Fruit fly (Drosophila melanogaster) S2 (cell line): ENCODE data around the gene png.

Experiments used
- CG8478 ChIP-seq: fragments of >200 bp; optimal IDR thresholded peaks from 2 replicates; lab custom pipeline; 2018
- CTCF ChIP-seq, 2 experiments: fragments of >200 bp; optimal IDR thresholded peaks; 2 replicates each; lab custom pipeline; 2018

The png gene

dm6 chrX:1321664-1322063, 35.7 kb downstream of the png start:
- TF ChIP-seq CTCF (optimal IDR thresholded peaks at IDR 0.05; lab: Kevin White, UChicago) (no peak), CG8478 (no peak)

dm6 chrX:1321043-1321442, 36.4 kb downstream of the png start:
- TF ChIP-seq CTCF (optimal IDR thresholded peaks at IDR 0.05; lab: Kevin White, UChicago) (no peak), CG8478 (no peak)

- TF ChIP-seq CG8478 (no peak), CTCF (optimal IDR thresholded peaks at IDR 0.05; lab: Kevin White, UChicago) (no peak)
Measured at dm6 chrX:1320144-1320981, 37.0 kb downstream of the png start.

dm6 chrX:1312510-1312909, 44.9 kb downstream of the png start:
- TF ChIP-seq CG8478 (no peak), CTCF (optimal IDR thresholded peaks at IDR 0.05; lab: Kevin White, UChicago) (no peak)

- TF ChIP-seq CG8478 = no peak
- TF ChIP-seq CTCF (optimal IDR thresholded peaks at IDR 0.05; lab: Kevin White, UChicago) = no peak
Measured at dm6 chrX:1311218-1311617, 46.2 kb downstream of the png start.

DNA sequence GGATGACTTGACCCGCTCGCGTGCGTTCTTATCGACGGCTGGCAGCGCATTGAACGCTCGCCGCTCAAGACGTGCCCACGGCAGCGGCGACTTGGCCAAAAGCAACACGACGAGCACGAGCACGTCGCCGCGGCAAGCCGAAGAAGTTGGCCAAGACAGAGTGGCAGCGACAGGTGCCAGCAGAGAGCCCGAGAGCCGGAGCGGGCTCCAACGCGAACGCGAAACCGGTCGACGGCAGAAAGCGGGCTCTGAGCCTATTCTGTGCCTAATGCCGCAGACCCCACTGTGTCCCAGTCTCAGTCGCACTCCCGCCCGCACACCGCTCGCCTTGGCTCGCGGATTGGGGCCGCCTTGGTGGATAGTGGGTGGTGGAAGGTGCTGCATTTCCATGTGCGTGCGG, 49.0 kb downstream of the png start:
- TF ChIP-seq CG8478 = no peak
- TF ChIP-seq CTCF (optimal IDR thresholded peaks at IDR 0.05; lab: Kevin White, UChicago) = no peak
